Worm (Caenorhabditis elegans) whole organism, L4 larva: ENCODE results near the gene chst-1.

Source experiments
- F26F4.8 ChIP-seq: fragments of 200-800 bp; sonication (Bioruptor generic); conservative IDR thresholded peaks from 2 replicates; pipeline ENCODE4 v1.3.6; 2022; ENCODE audit warnings: missing genetic modification characterization, missing compliant biosample characterization
- Y105C5A.15 ChIP-seq: fragments of 200-800 bp; sonication (Bioruptor generic); IDR thresholded peaks from 2 replicates; pipeline ENCODE4 v1.3.6; 2022; ENCODE audit warnings: missing genetic modification characterization, missing compliant biosample characterization
- Y5F2A.4 ChIP-seq: fragments of 200-800 bp; sonication (Bioruptor generic); optimal IDR thresholded peaks from 2 replicates; lab custom pipeline; 2018; ENCODE audit warnings: mild to moderate bottlenecking, missing genetic modification characterization, missing compliant biosample characterization
- ZK546.5 ChIP-seq, 2 experiments: sonication (generic microtip); optimal IDR thresholded peaks; 2 replicates each; lab custom pipeline; 2017; ENCODE audit warnings: missing biosample characterization in 2 of 2, missing genetic modification characterization in 2 of 2
- aha-1 ChIP-seq: fragments of 150-350 bp; peaks from one replicate; lab custom pipeline; 2014; ENCODE audit warnings: missing biosample characterization, missing genetic modification characterization
- ama-1 ChIP-seq: fragments of 150-350 bp; optimal IDR thresholded peaks from 2 replicates; lab custom pipeline; 2014; ENCODE audit warnings: inconsistent platforms, mixed read lengths
- ceh-20 ChIP-seq: fragments of 200-800 bp; sonication (Bioruptor generic); IDR thresholded peaks from 2 replicates; pipeline ENCODE4 v1.3.6; 2022; ENCODE audit warnings: missing genetic modification reagents, missing genetic modification characterization, missing compliant biosample characterization
- ceh-28 ChIP-seq: fragments of 150-350 bp; optimal IDR thresholded peaks from 2 replicates; lab custom pipeline; 2014; ENCODE audit warnings: missing biosample characterization, missing genetic modification reagents, missing genetic modification characterization
- ceh-32 ChIP-seq: sonication (generic microtip); optimal IDR thresholded peaks from 2 replicates; lab custom pipeline; 2016; ENCODE audit warnings: mild to moderate bottlenecking, missing genetic modification characterization, missing compliant biosample characterization; ENCODE audit not compliant: poor library complexity
- ceh-44 ChIP-seq: fragments of 200-800 bp; sonication (Bioruptor generic); IDR thresholded peaks from 2 replicates; pipeline ENCODE4 v1.3.6; 2022; ENCODE audit warnings: missing genetic modification reagents, missing genetic modification characterization, missing compliant biosample characterization
- cey-2 ChIP-seq: sonication (generic microtip); optimal IDR thresholded peaks from 3 replicates; lab custom pipeline; 2017; ENCODE audit warnings: missing genetic modification characterization, mild to moderate bottlenecking, missing compliant biosample characterization, antibody characterized with exemption, borderline replicate concordance; ENCODE audit not compliant: insufficient read depth
- dmd-6 ChIP-seq: fragments of 200-800 bp; sonication (Bioruptor generic); IDR thresholded peaks from 2 replicates; pipeline ENCODE4 v1.3.6; 2022; ENCODE audit warnings: missing genetic modification reagents, missing genetic modification characterization, missing compliant biosample characterization
- duxl-1 ChIP-seq: sonication (generic microtip); optimal IDR thresholded peaks from 2 replicates; lab custom pipeline; 2016; ENCODE audit warnings: mild to moderate bottlenecking, missing genetic modification characterization, moderate library complexity, missing compliant biosample characterization; ENCODE audit not compliant: poor library complexity
- dve-1 ChIP-seq: sonication (generic microtip); optimal IDR thresholded peaks from 2 replicates; lab custom pipeline; 2017; ENCODE audit warnings: antibody characterized with exemption, mild to moderate bottlenecking, missing genetic modification characterization, missing compliant biosample characterization; ENCODE audit not compliant: insufficient read depth
- egl-27 ChIP-seq: sonication (generic microtip); optimal IDR thresholded peaks from 3 replicates; lab custom pipeline; 2017; ENCODE audit warnings: missing biosample characterization, missing genetic modification reagents, missing genetic modification characterization
- fos-1 ChIP-seq: fragments of 150-350 bp; optimal IDR thresholded peaks from 2 replicates; lab custom pipeline; 2014; ENCODE audit warnings: missing biosample characterization, missing genetic modification characterization
- gei-8 ChIP-seq: fragments of 200-800 bp; sonication (Bioruptor generic); optimal IDR thresholded peaks from 2 replicates; lab custom pipeline; 2018; ENCODE audit warnings: mild to moderate bottlenecking, missing genetic modification characterization, missing compliant biosample characterization
- hmg-1.1 ChIP-seq: fragments of 200-800 bp; sonication (Bioruptor generic); IDR thresholded peaks from 2 replicates; pipeline ENCODE4 v1.3.6; 2022; ENCODE audit warnings: missing genetic modification reagents, missing genetic modification characterization, missing compliant biosample characterization
- lin-15B ChIP-seq: fragments of 150-350 bp; sonication (generic microtip); optimal IDR thresholded peaks from 3 replicates; lab custom pipeline; 2014; ENCODE audit warnings: missing biosample characterization, missing genetic modification characterization
- lin-29 ChIP-seq: fragments of 200-800 bp; sonication (Bioruptor generic); IDR thresholded peaks from 2 replicates; pipeline ENCODE4 v1.3.6; 2022; ENCODE audit warnings: missing genetic modification reagents, missing genetic modification characterization, missing compliant biosample characterization
- lin-38 ChIP-seq: fragments of 200-800 bp; sonication (Bioruptor generic); IDR thresholded peaks from 2 replicates; pipeline ENCODE4 v1.3.6; 2022; ENCODE audit warnings: missing genetic modification reagents, missing genetic modification characterization, missing compliant biosample characterization
- lin-39 ChIP-seq: fragments of 150-350 bp; optimal IDR thresholded peaks from 2 replicates; lab custom pipeline; 2014; ENCODE audit warnings: missing biosample characterization, missing genetic modification reagents, missing genetic modification characterization
- lsy-2 ChIP-seq, 2 experiments: fragments of 150-350 bp in 1 of 2; sonication (generic microtip) in 1 of 2; optimal IDR thresholded peaks; 2 replicates each; lab custom pipeline; 2014 to 2017; ENCODE audit warnings: missing biosample characterization in 2 of 2, missing genetic modification characterization in 2 of 2
- madf-5 ChIP-seq, 2 experiments: fragments of 200-800 bp; sonication (Bioruptor generic); IDR thresholded peaks; 2 replicates each; pipeline ENCODE4 v1.3.6; 2022; ENCODE audit warnings: missing compliant biosample characterization in 2 of 2, missing genetic modification characterization in 2 of 2
- madf-9 ChIP-seq: fragments of 200-800 bp; sonication (Bioruptor generic); conservative IDR thresholded peaks from 2 replicates; pipeline ENCODE4 v1.3.6; 2022; ENCODE audit warnings: missing genetic modification reagents, missing genetic modification characterization, missing compliant biosample characterization
- mdl-1 ChIP-seq, 2 experiments: fragments of 150-350 bp in 1 of 2; sonication (generic microtip) in 1 of 2; optimal IDR thresholded peaks; 2 replicates each; lab custom pipeline; 2014 to 2017; ENCODE audit warnings: missing biosample characterization in 2 of 2, missing genetic modification characterization in 2 of 2
- mdt-29 ChIP-seq: fragments of 200-800 bp; sonication (Bioruptor generic); IDR thresholded peaks from 2 replicates; pipeline ENCODE4 v1.3.6; 2022; ENCODE audit warnings: missing genetic modification reagents, missing genetic modification characterization, missing compliant biosample characterization
- mep-1 ChIP-seq: fragments of 150-350 bp; sonication (generic microtip); optimal IDR thresholded peaks from 3 replicates; lab custom pipeline; 2014; ENCODE audit warnings: missing biosample characterization, missing genetic modification characterization
- nhr-10 ChIP-seq: fragments of 150-350 bp; optimal IDR thresholded peaks from 2 replicates; lab custom pipeline; 2014; ENCODE audit warnings: missing biosample characterization, missing genetic modification characterization
- nhr-11 ChIP-seq: fragments of 150-350 bp; optimal IDR thresholded peaks from 2 replicates; lab custom pipeline; 2014; ENCODE audit warnings: missing biosample characterization, missing genetic modification characterization
- nhr-25 ChIP-seq: sonication (generic microtip); optimal IDR thresholded peaks from 2 replicates; lab custom pipeline; 2017; ENCODE audit warnings: missing genetic modification characterization, mild to moderate bottlenecking, missing compliant biosample characterization, antibody characterized with exemption, moderate library complexity, borderline replicate concordance; ENCODE audit not compliant: insufficient read depth
- nhr-41 ChIP-seq: fragments of 200-800 bp; sonication (Bioruptor generic); IDR thresholded peaks from 2 replicates; pipeline ENCODE4 v1.3.6; 2022; ENCODE audit warnings: missing genetic modification reagents, missing genetic modification characterization, missing compliant biosample characterization
- nhr-42 ChIP-seq: fragments of 200-800 bp; sonication (Bioruptor generic); IDR thresholded peaks from 2 replicates; pipeline ENCODE4 v1.3.6; 2022; ENCODE audit warnings: missing genetic modification characterization, missing compliant biosample characterization
- nhr-48 ChIP-seq: sonication (generic microtip); optimal IDR thresholded peaks from 2 replicates; lab custom pipeline; 2016; ENCODE audit warnings: mild to moderate bottlenecking, missing genetic modification characterization, missing compliant biosample characterization
- php-3 ChIP-seq: fragments of 200-800 bp; sonication (Bioruptor generic); IDR thresholded peaks from 2 replicates; pipeline ENCODE4 v1.3.6; 2022; ENCODE audit warnings: missing genetic modification reagents, missing genetic modification characterization, missing compliant biosample characterization
- rbr-2 ChIP-seq: sonication (generic microtip); optimal IDR thresholded peaks from 2 replicates; lab custom pipeline; 2016; ENCODE audit warnings: missing genotype, missing genetic modification characterization, missing compliant biosample characterization
- saeg-2 ChIP-seq: fragments of 200-800 bp; sonication (Bioruptor generic); IDR thresholded peaks from 2 replicates; pipeline ENCODE4 v1.3.6; 2022; ENCODE audit warnings: missing genetic modification reagents, missing genetic modification characterization, missing compliant biosample characterization
- set-16 ChIP-seq: fragments of 200-800 bp; sonication (Bioruptor generic); IDR thresholded peaks from 2 replicates; pipeline ENCODE4 v1.3.6; 2022; ENCODE audit warnings: missing genetic modification reagents, missing genetic modification characterization, missing compliant biosample characterization
- skn-1 ChIP-seq: fragments of 150-350 bp; optimal IDR thresholded peaks from 2 replicates; lab custom pipeline; 2014; ENCODE audit warnings: missing biosample characterization, missing genetic modification characterization
- snpc-1.2 ChIP-seq: fragments of 200-800 bp; sonication (Bioruptor generic); IDR thresholded peaks from 2 replicates; pipeline ENCODE4 v1.3.6; 2022; ENCODE audit warnings: missing genetic modification reagents, missing genetic modification characterization, missing compliant biosample characterization
- snpc-4 ChIP-seq: fragments of 150-350 bp; optimal IDR thresholded peaks from 2 replicates; lab custom pipeline; 2014; ENCODE audit warnings: missing biosample characterization, missing genetic modification characterization
- spr-3 ChIP-seq: fragments of 200-800 bp; sonication (Bioruptor generic); optimal IDR thresholded peaks from 2 replicates; lab custom pipeline; 2018; ENCODE audit warnings: mild to moderate bottlenecking, missing genetic modification characterization, missing compliant biosample characterization
- tag-97 ChIP-seq: fragments of 200-800 bp; sonication (Bioruptor generic); IDR thresholded peaks from 2 replicates; pipeline ENCODE4 v1.3.6; 2022; ENCODE audit warnings: missing genetic modification characterization, missing compliant biosample characterization
- tra-1 ChIP-seq: fragments of 200-800 bp; sonication (Bioruptor generic); IDR thresholded peaks from 2 replicates; pipeline ENCODE4 v1.3.6; 2022; ENCODE audit warnings: missing genetic modification reagents, missing genetic modification characterization, missing compliant biosample characterization
- unc-39 ChIP-seq: sonication (generic microtip); optimal IDR thresholded peaks from 2 replicates; lab custom pipeline; 2017; ENCODE audit warnings: missing biosample characterization, missing genetic modification characterization
- zag-1 ChIP-seq: fragments of 150-350 bp; optimal IDR thresholded peaks from 2 replicates; lab custom pipeline; 2014; ENCODE audit warnings: missing biosample characterization, missing genetic modification characterization
- zfp-2 ChIP-seq: sonication (generic microtip); optimal IDR thresholded peaks from 2 replicates; lab custom pipeline; 2016; ENCODE audit warnings: mild to moderate bottlenecking, missing genetic modification characterization, missing compliant biosample characterization
- zip-2 ChIP-seq: fragments of 150-350 bp; optimal IDR thresholded peaks from 2 replicates; lab custom pipeline; 2014; ENCODE audit warnings: missing biosample characterization, missing genetic modification characterization
- ztf-11 ChIP-seq: fragments of 150-350 bp; optimal IDR thresholded peaks from 2 replicates; lab custom pipeline; 2014; ENCODE audit warnings: missing biosample characterization, missing genetic modification characterization
- ztf-7 ChIP-seq: fragments of 150-350 bp; optimal IDR thresholded peaks from 2 replicates; lab custom pipeline; 2014; ENCODE audit warnings: missing biosample characterization, missing genetic modification characterization

chst-1 gene

DNA sequence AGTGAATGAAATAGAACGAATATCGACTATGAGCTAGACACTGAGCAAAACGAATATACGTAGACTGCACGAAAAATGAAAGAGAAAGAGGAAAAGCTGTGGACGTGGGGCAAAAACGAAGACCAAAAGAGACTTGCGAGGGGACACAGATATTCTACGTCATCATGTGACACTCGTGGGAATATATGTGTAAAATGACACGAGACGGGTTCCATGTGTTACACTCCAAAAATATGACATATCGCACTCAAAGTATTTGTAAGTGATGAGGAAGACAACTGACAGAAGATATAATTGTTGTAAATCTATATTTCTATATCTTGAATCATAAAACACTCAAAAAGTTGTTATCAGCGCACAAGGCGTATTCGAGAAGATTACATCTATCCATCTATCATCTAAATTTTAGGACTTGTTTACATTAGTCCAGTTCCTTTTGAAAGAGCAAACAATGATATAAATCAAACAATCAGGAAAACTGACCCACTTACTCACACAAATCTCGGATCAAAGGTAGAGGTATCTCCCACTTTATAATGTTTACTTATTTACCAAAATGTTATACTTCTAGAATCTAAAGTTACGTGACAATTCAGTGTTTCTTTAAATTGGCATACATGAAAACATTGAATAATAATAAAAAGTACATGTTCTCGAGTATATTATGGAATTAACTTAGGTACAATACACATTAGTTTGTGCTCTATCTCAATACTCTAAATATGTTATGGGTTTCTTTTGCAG is 34.8 kb downstream of the chst-1 start (continued):
- TF ChIP-seq dve-1 (tag; lab: Kevin White, UChicago): no peak
- TF ChIP-seq madf-9 (GFP tag; lab: Robert Waterston, UW): no peak
- TF ChIP-seq Y5F2A.4 (GFP tag; lab: Kevin White, UChicago): no peak
- no peak for TF ChIP-seq zip-2 (tag; lab: Kevin White, UChicago)
- no peak for TF ChIP-seq lin-39
- peak; percentile 81 for TF ChIP-seq nhr-48
- peak; percentile 24 to 67 for TF ChIP-seq mdl-1 (tag; optimal IDR thresholded peaks at IDR 0.05; lab: Kevin White, UChicago)
- no peak for TF ChIP-seq saeg-2
- TF ChIP-seq ceh-32: no peak
- no peak for TF ChIP-seq lin-15B (tag; lab: Kevin White, UChicago)
- no peak for TF ChIP-seq ama-1 (lab: Kevin White, UChicago)
- TF ChIP-seq ZK546.5 (tag; optimal IDR thresholded peaks at IDR 0.05; lab: Kevin White, UChicago): no peak
- no peak for TF ChIP-seq ceh-28 (tag; lab: Kevin White, UChicago)
- TF ChIP-seq aha-1 (tag; lab: Kevin White, UChicago): peak; percentile 96
- TF ChIP-seq mep-1: peak; percentile 57
- TF ChIP-seq nhr-41: no peak
- peak; percentile 54 for TF ChIP-seq nhr-11 (tag; lab: Kevin White, UChicago)
- TF ChIP-seq rbr-2 (tag; lab: Kevin White, UChicago): peak; percentile 38
- TF ChIP-seq zag-1 (tag; lab: Kevin White, UChicago): no peak
- TF ChIP-seq nhr-42 (GFP tag; lab: Robert Waterston, UW): no peak
- TF ChIP-seq lin-29 (GFP tag; lab: Robert Waterston, UW): no peak
- TF ChIP-seq set-16 (GFP tag; lab: Robert Waterston, UW): no peak
- no peak for TF ChIP-seq spr-3 (GFP tag; lab: Kevin White, UChicago)
- TF ChIP-seq tag-97 (GFP tag; lab: Robert Waterston, UW): no peak
- TF ChIP-seq nhr-25 (tag; lab: Kevin White, UChicago): no peak
- no peak for TF ChIP-seq madf-5 (GFP tag; IDR thresholded peaks at IDR 0.05; lab: Robert Waterston, UW)
- TF ChIP-seq ztf-7: no peak
- no peak for TF ChIP-seq snpc-1.2
- no peak for TF ChIP-seq snpc-4 (tag; lab: Kevin White, UChicago)
- 0 out of 2 replicates have a peak, but pooled peaks have one; percentile 28 for TF ChIP-seq lin-38
- no peak for TF ChIP-seq fos-1
- no peak for TF ChIP-seq ceh-44
- TF ChIP-seq mdt-29: no peak
- no peak for TF ChIP-seq skn-1
- TF ChIP-seq tra-1 (GFP tag; lab: Robert Waterston, UW): no peak
- TF ChIP-seq Y105C5A.15 (GFP tag; lab: Robert Waterston, UW): no peak
- TF ChIP-seq ztf-11 (tag; lab: Kevin White, UChicago): no peak
- TF ChIP-seq cey-2: no peak
- no peak for TF ChIP-seq F26F4.8
- 0 out of 2 replicates have a peak, but pooled peaks have one; percentile 18 for TF ChIP-seq dmd-6 (GFP tag; lab: Robert Waterston, UW)
- TF ChIP-seq duxl-1: no peak
- peak; percentile 74; the same call in 1 of the 2 replicates for TF ChIP-seq ceh-20 (GFP tag; lab: Robert Waterston, UW)
- no peak for TF ChIP-seq unc-39 (tag; lab: Kevin White, UChicago)
- TF ChIP-seq php-3 (GFP tag; lab: Robert Waterston, UW): no peak
- no peak for TF ChIP-seq gei-8 (GFP tag; lab: Kevin White, UChicago)
- no peak for TF ChIP-seq nhr-10 (tag; lab: Kevin White, UChicago)
- TF ChIP-seq zfp-2 (tag; lab: Kevin White, UChicago): no peak
- peak; percentile 58; the same call in 1 of the 2 replicates for TF ChIP-seq hmg-1.1 (GFP tag; lab: Robert Waterston, UW)
- no peak for TF ChIP-seq egl-27 (tag; lab: Kevin White, UChicago)
- peak in 1 of 2 experiments; percentile 66 for TF ChIP-seq lsy-2 (tag; optimal IDR thresholded peaks at IDR 0.05; lab: Kevin White, UChicago)
